Fruit fly (Drosophila melanogaster): Measurements from ENCODE around the gene fy.

DNA sequence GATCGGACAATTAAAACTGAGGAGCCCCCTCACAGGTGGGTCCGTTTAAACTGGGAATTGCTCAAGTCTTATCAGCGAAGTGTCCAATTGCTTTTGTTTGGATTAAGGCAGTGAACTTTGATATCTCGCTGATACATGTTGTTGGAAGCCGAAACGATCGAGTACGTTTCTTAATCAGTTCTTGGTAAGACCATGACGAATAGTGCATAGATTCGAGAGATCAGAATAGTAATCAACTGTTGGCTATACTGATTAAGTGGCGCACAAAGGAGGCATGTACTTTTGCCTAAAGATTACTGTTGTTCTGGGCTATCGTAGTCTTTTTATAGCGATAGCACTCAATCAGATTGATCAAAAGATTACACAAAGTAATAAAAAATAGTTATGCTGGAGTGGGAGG is 48.4 kb upstream of the fy start:
- TF ChIP-seq CTCF (GFP tag; optimal IDR thresholded peaks at IDR 0.05) (no peak), eve (GFP tag; optimal IDR thresholded peaks at IDR 0.05) (no peak), zfh1 (GFP tag; IDR thresholded peaks at IDR 0.05) (no peak), Side (GFP tag; optimal IDR thresholded peaks at IDR 0.05) (no peak), mam (GFP tag; optimal IDR thresholded peaks at IDR 0.05) (no peak), Dll (GFP tag; IDR thresholded peaks at IDR 0.05; ENCODE audit: partially characterized antibody) (no peak), CG10274 (GFP tag; optimal IDR thresholded peaks at IDR 0.05) (no peak), CG6854 (GFP tag; optimal IDR thresholded peaks at IDR 0.05) (no peak), fru (optimal IDR thresholded peaks at IDR 0.05) (no peak), trh (GFP tag; optimal IDR thresholded peaks at IDR 0.05) (no peak)
